1 fruit fly cellular context compared by ENCODE assay signal in genomic region chr3L:3070274-3071204, dm6.
TF ChIP-seq lines count a peak whose summit lies in the region.

CG32486 (minus strand) TSS chr3L:3070839.
PAN3 (plus strand) TSS chr3L:3071133.

TF ChIP-seq in whole organism, embryonic, 481 proteins besides CTCF, POLR2A, EP300 and RAD21 (continued from another document and continues in another):
- TF ChIP-seq p53 (GFP tag; optimal IDR thresholded peaks at IDR 0.05; lab: Kevin White, UChicago) (peak; percentile 49), Ets65A (GFP tag; lab: Kevin White, UChicago) (peak; percentile 89), ems (GFP tag; optimal IDR thresholded peaks at IDR 0.05; lab: Kevin White, UChicago) (peak; percentile 26), CG3065 (GFP tag; optimal IDR thresholded peaks at IDR 0.05; lab: Kevin White, UChicago) (peak; percentile 3), pros (GFP tag; optimal IDR thresholded peaks at IDR 0.05; lab: Kevin White, UChicago) (peak; percentile 82), lmd (GFP tag; IDR thresholded peaks at IDR 0.05; lab: Robert Waterston, UW) (no peak), gro (GFP tag; optimal IDR thresholded peaks at IDR 0.05; lab: Kevin White, UChicago) (peak; percentile 86), psq (GFP tag; optimal IDR thresholded peaks at IDR 0.05; lab: Kevin White, UChicago) (peak; percentile 95), insv (GFP tag; optimal IDR thresholded peaks at IDR 0.05; lab: Kevin White, UChicago) (peak in 1 of 2 experiments; percentile 59), Meics (GFP tag; optimal IDR thresholded peaks at IDR 0.05; lab: Kevin White, UChicago) (peak; percentile 33), bowl (GFP tag; IDR thresholded peaks at IDR 0.05; lab: Robert Waterston, UW) (no peak), Eip74EF (GFP tag; optimal IDR thresholded peaks at IDR 0.05; lab: Kevin White, UChicago) (peak in 1 of 2 experiments; percentile 50), CG6813 (GFP tag; optimal IDR thresholded peaks at IDR 0.05; lab: Kevin White, UChicago) (peak; percentile 62), sisA (GFP tag; IDR thresholded peaks at IDR 0.05; lab: Robert Waterston, UW) (peak; percentile 20; the same call in 1 of the 2 replicates), CG12236 (GFP tag; optimal IDR thresholded peaks at IDR 0.05; lab: Kevin White, UChicago) (no peak), CG10366 (GFP tag; IDR thresholded peaks at IDR 0.05; lab: Robert Waterston, UW) (no peak; the same call in 1 of the 2 replicates), Xbp1 (GFP tag; optimal IDR thresholded peaks at IDR 0.05; lab: Kevin White, UChicago) (peak; percentile 41), CG17829 (tag; optimal IDR thresholded peaks at IDR 0.05; lab: Kevin White, UChicago) (peak; percentile 71), CG9609 (GFP tag; optimal IDR thresholded peaks at IDR 0.05; lab: Kevin White, UChicago) (no peak), CG1024 (GFP tag; IDR thresholded peaks at IDR 0.05; lab: Robert Waterston, UW) (peak; percentile 52; the same call in 1 of the 2 replicates), disco-r (GFP tag; optimal IDR thresholded peaks at IDR 0.05; lab: Kevin White, UChicago) (peak; percentile 6), Atf3 (GFP tag; optimal IDR thresholded peaks at IDR 0.05; lab: Kevin White, UChicago) (no peak), CG6683 (GFP tag; optimal IDR thresholded peaks at IDR 0.05; lab: Kevin White, UChicago) (no peak), Nf-YB (GFP tag; optimal IDR thresholded peaks at IDR 0.05; lab: Kevin White, UChicago) (peak; percentile 32), CG30431 (GFP tag; optimal IDR thresholded peaks at IDR 0.05; lab: Kevin White, UChicago) (no peak), cato (GFP tag; optimal IDR thresholded peaks at IDR 0.05; lab: Kevin White, UChicago; ENCODE audit: borderline replicate concordance) (no peak), NfI (GFP tag; optimal IDR thresholded peaks at IDR 0.05; lab: Kevin White, UChicago) (peak; percentile 45), CG9727 (GFP tag; optimal IDR thresholded peaks at IDR 0.05; lab: Kevin White, UChicago) (peak; percentile 58), aop (GFP tag; IDR thresholded peaks at IDR 0.05; lab: Robert Waterston, UW) (peak; percentile 96), HLH4C (GFP tag; IDR thresholded peaks at IDR 0.05; lab: Robert Waterston, UW; ENCODE audit: partially characterized antibody) (peak; percentile 77), gfzf (GFP tag; optimal IDR thresholded peaks at IDR 0.05; lab: Kevin White, UChicago) (peak; percentile 90), scrt (GFP tag; optimal IDR thresholded peaks at IDR 0.05; lab: Kevin White, UChicago) (peak; percentile 67), CG16863 (GFP tag; optimal IDR thresholded peaks at IDR 0.05; lab: Kevin White, UChicago) (no peak), oc (tag; optimal IDR thresholded peaks at IDR 0.05; lab: Kevin White, UChicago) (peak; percentile 43), fd3F (GFP tag; optimal IDR thresholded peaks at IDR 0.05; lab: Kevin White, UChicago) (peak; percentile 9), da (GFP tag; optimal IDR thresholded peaks at IDR 0.05; lab: Kevin White, UChicago) (no peak), CG12104 (GFP tag; optimal IDR thresholded peaks at IDR 0.05; lab: Kevin White, UChicago) (no peak), CG7357 (GFP tag; IDR thresholded peaks at IDR 0.05; lab: Robert Waterston, UW) (no peak), MBD-R2 (GFP tag; IDR thresholded peaks at IDR 0.05; lab: Robert Waterston, UW) (0 out of 2 replicates have a peak, but pooled peaks have one; percentile 23), grau (tag; optimal IDR thresholded peaks at IDR 0.05; lab: Kevin White, UChicago) (peak; percentile 56), ato (GFP tag; IDR thresholded peaks at IDR 0.05; lab: Robert Waterston, UW; ENCODE audit: partially characterized antibody) (peak; percentile 75), CG10274 (GFP tag; optimal IDR thresholded peaks at IDR 0.05; lab: Kevin White, UChicago) (no peak), CG8359 (GFP tag; optimal IDR thresholded peaks at IDR 0.05; lab: Kevin White, UChicago; ENCODE audit: borderline replicate concordance) (no peak), sc (optimal IDR thresholded peaks at IDR 0.05; lab: Kevin White, UChicago) (no peak), sc (GFP tag; optimal IDR thresholded peaks at IDR 0.05; lab: Kevin White, UChicago) (no peak), CG10565 (GFP tag; optimal IDR thresholded peaks at IDR 0.05; lab: Kevin White, UChicago) (no peak), ken (GFP tag; IDR thresholded peaks at IDR 0.05; lab: Robert Waterston, UW) (peak; percentile 74), tup (GFP tag; optimal IDR thresholded peaks at IDR 0.05; lab: Kevin White, UChicago) (no peak), Sry-β (GFP tag; optimal IDR thresholded peaks at IDR 0.05; lab: Kevin White, UChicago) (no peak), CG8089 (GFP tag; optimal IDR thresholded peaks at IDR 0.05; lab: Kevin White, UChicago) (peak; percentile 33), schlank (tag; optimal IDR thresholded peaks at IDR 0.05; lab: Kevin White, UChicago) (no peak), CG4707 (GFP tag; optimal IDR thresholded peaks at IDR 0.05; lab: Kevin White, UChicago) (no peak), CG9876 (GFP tag; optimal IDR thresholded peaks at IDR 0.05; lab: Kevin White, UChicago) (peak; percentile 26), CG2678 (tag; optimal IDR thresholded peaks at IDR 0.05; lab: Kevin White, UChicago) (peak; percentile 42), CG17359 (tag; optimal IDR thresholded peaks at IDR 0.05; lab: Kevin White, UChicago) (peak; percentile 39), fu2 (GFP tag; optimal IDR thresholded peaks at IDR 0.05; lab: Kevin White, UChicago) (no peak), wek (GFP tag; optimal IDR thresholded peaks at IDR 0.05; lab: Kevin White, UChicago) (peak; percentile 51), wdn (GFP tag; IDR thresholded peaks at IDR 0.05; lab: Robert Waterston, UW) (no peak), nau (GFP tag; optimal IDR thresholded peaks at IDR 0.05; lab: Kevin White, UChicago) (peak; percentile 36), nmo (GFP tag; optimal IDR thresholded peaks at IDR 0.05; lab: Kevin White, UChicago) (peak; percentile 83), crc (GFP tag; optimal IDR thresholded peaks at IDR 0.05; lab: Kevin White, UChicago) (peak; percentile 1), Doc2 (GFP tag; IDR thresholded peaks at IDR 0.05; lab: Robert Waterston, UW) (no peak), CG1832 (GFP tag; optimal IDR thresholded peaks at IDR 0.05; lab: Kevin White, UChicago) (peak; percentile 68), CG18619 (GFP tag; optimal IDR thresholded peaks at IDR 0.05; lab: Kevin White, UChicago) (peak; percentile 22), kay (GFP tag; optimal IDR thresholded peaks at IDR 0.05; lab: Kevin White, UChicago) (no peak), CG32532 (GFP tag; IDR thresholded peaks at IDR 0.05; lab: Robert Waterston, UW) (peak; percentile 66), caup (GFP tag; optimal IDR thresholded peaks at IDR 0.05; lab: Kevin White, UChicago; ENCODE audit: severe bottlenecking) (peak; percentile 75), CG1603 (tag; optimal IDR thresholded peaks at IDR 0.05; lab: Kevin White, UChicago) (peak; percentile 53), dmrt11E (tag; optimal IDR thresholded peaks at IDR 0.05; lab: Kevin White, UChicago) (peak; percentile 51), cwo (GFP tag; optimal IDR thresholded peaks at IDR 0.05; lab: Kevin White, UChicago) (peak; percentile 23), CG8765 (GFP tag; IDR thresholded peaks at IDR 0.05; lab: Robert Waterston, UW) (no peak; the same call in 1 of the 2 replicates), CG16813 (GFP tag; IDR thresholded peaks at IDR 0.05; lab: Robert Waterston, UW; ENCODE audit: partially characterized antibody) (peak; percentile 90), HLHmδ (GFP tag; optimal IDR thresholded peaks at IDR 0.05; lab: Kevin White, UChicago) (peak; percentile 85), Hsf (GFP tag; optimal IDR thresholded peaks at IDR 0.05; lab: Kevin White, UChicago) (peak; percentile 10), gsb-n (tag; optimal IDR thresholded peaks at IDR 0.05; lab: Kevin White, UChicago) (peak; percentile 38), CG34376 (GFP tag; optimal IDR thresholded peaks at IDR 0.05; lab: Kevin White, UChicago) (peak; percentile 82), Gug (GFP tag; IDR thresholded peaks at IDR 0.05; lab: Robert Waterston, UW) (peak; percentile 27; the same call in 1 of the 4 replicates), otp (GFP tag; IDR thresholded peaks at IDR 0.05; lab: Robert Waterston, UW) (peak; percentile 39; the same call in 1 of the 3 replicates), CG3281 (GFP tag; optimal IDR thresholded peaks at IDR 0.05; lab: Kevin White, UChicago) (peak; percentile 11), lov (optimal IDR thresholded peaks at IDR 0.05; lab: Kevin White, UChicago) (no peak), lov (GFP tag; IDR thresholded peaks at IDR 0.05; lab: Robert Waterston, UW) (peak; percentile 68; the same call in 1 of the 3 replicates), tna (GFP tag; IDR thresholded peaks at IDR 0.05; lab: Robert Waterston, UW; ENCODE audit: partially characterized antibody) (peak; percentile 56), CG6765 (GFP tag; optimal IDR thresholded peaks at IDR 0.05; lab: Kevin White, UChicago) (peak; percentile 25), CG12071 (GFP tag; optimal IDR thresholded peaks at IDR 0.05; lab: Kevin White, UChicago) (peak; percentile 75), Ssrp (tag; optimal IDR thresholded peaks at IDR 0.05; lab: Kevin White, UChicago) (peak; percentile 1), her (GFP tag; optimal IDR thresholded peaks at IDR 0.05; lab: Kevin White, UChicago) (peak; percentile 70), mam (GFP tag; optimal IDR thresholded peaks at IDR 0.05; lab: Kevin White, UChicago) (no peak), tap (tag; optimal IDR thresholded peaks at IDR 0.05; lab: Kevin White, UChicago) (peak; percentile 52), CG2199 (GFP tag; IDR thresholded peaks at IDR 0.05; lab: Robert Waterston, UW) (0 out of 3 replicates have a peak, but pooled peaks have one; percentile 42), CG15479 (GFP tag; optimal IDR thresholded peaks at IDR 0.05; lab: Kevin White, UChicago) (no peak), Sox102F (GFP tag; optimal IDR thresholded peaks at IDR 0.05; lab: Kevin White, UChicago) (peak; percentile 11), chn (GFP tag; optimal IDR thresholded peaks at IDR 0.05; lab: Kevin White, UChicago) (peak; percentile 19), gt (GFP tag; IDR thresholded peaks at IDR 0.05; lab: Robert Waterston, UW) (no peak), CG7745 (tag; optimal IDR thresholded peaks at IDR 0.05; lab: Kevin White, UChicago) (no peak), usp (GFP tag; optimal IDR thresholded peaks at IDR 0.05; lab: Kevin White, UChicago) (no peak), salm (tag; optimal IDR thresholded peaks at IDR 0.05; lab: Kevin White, UChicago) (peak; percentile 12), CG6689 (GFP tag; IDR thresholded peaks at IDR 0.05; lab: Robert Waterston, UW) (peak; percentile 17; the same call in 1 of the 2 replicates), seq (GFP tag; IDR thresholded peaks at IDR 0.05; lab: Robert Waterston, UW) (peak; percentile 57; the same call in 1 of the 2 replicates), CG12391 (tag; optimal IDR thresholded peaks at IDR 0.05; lab: Kevin White, UChicago) (peak; percentile 76), Myb (GFP tag; optimal IDR thresholded peaks at IDR 0.05; lab: Kevin White, UChicago) (no peak), CG11247 (GFP tag; IDR thresholded peaks at IDR 0.05; lab: Robert Waterston, UW) (peak; percentile 41; the same call in 1 of the 2 replicates), CG15696 (tag; optimal IDR thresholded peaks at IDR 0.05; lab: Kevin White, UChicago) (peak; percentile 17), CG11695 (GFP tag; IDR thresholded peaks at IDR 0.05; lab: Robert Waterston, UW) (no peak; the same call in 2 of the 3 replicates), esg (GFP tag; conservative IDR thresholded peaks at IDR 0.05; lab: Robert Waterston, UW) (no peak), run (tag; optimal IDR thresholded peaks at IDR 0.05; lab: Kevin White, UChicago) (peak; percentile 46), wor (GFP tag; IDR thresholded peaks at IDR 0.05; lab: Robert Waterston, UW) (no peak), ham (GFP tag; IDR thresholded peaks at IDR 0.05; lab: Robert Waterston, UW) (no peak), Chrac-16 (GFP tag; optimal IDR thresholded peaks at IDR 0.05; lab: Kevin White, UChicago) (no peak), dati (GFP tag; IDR thresholded peaks at IDR 0.05; lab: Robert Waterston, UW) (no peak), ase (GFP tag; IDR thresholded peaks at IDR 0.05; lab: Robert Waterston, UW) (no peak), dmrt99B (tag; optimal IDR thresholded peaks at IDR 0.05; lab: Kevin White, UChicago) (peak; percentile 4), repo (GFP tag; optimal IDR thresholded peaks at IDR 0.05; lab: Kevin White, UChicago) (peak; percentile 70), Ada2b (GFP tag; IDR thresholded peaks at IDR 0.05; lab: Robert Waterston, UW) (no peak), CG12942 (GFP tag; optimal IDR thresholded peaks at IDR 0.05; lab: Kevin White, UChicago) (peak; percentile 31), CG14965 (GFP tag; optimal IDR thresholded peaks at IDR 0.05; lab: Kevin White, UChicago; ENCODE audit: borderline replicate concordance) (no peak), CG13287 (GFP tag; IDR thresholded peaks at IDR 0.05; lab: Robert Waterston, UW; ENCODE audit: partially characterized antibody) (peak; percentile 87), NK7.1 (GFP tag; optimal IDR thresholded peaks at IDR 0.05; lab: Kevin White, UChicago) (no peak), vnd (GFP tag; IDR thresholded peaks at IDR 0.05; lab: Robert Waterston, UW; ENCODE audit: partially characterized antibody) (peak; percentile 64; the same call in 2 of the 3 replicates), Dfd (GFP tag; optimal IDR thresholded peaks at IDR 0.05; lab: Kevin White, UChicago) (no peak), ap (GFP tag; IDR thresholded peaks at IDR 0.05; lab: Robert Waterston, UW) (no peak), CG11456 (GFP tag; IDR thresholded peaks at IDR 0.05; lab: Robert Waterston, UW) (0 out of 3 replicates have a peak, but pooled peaks have one; percentile 13), Hmx (GFP tag; optimal IDR thresholded peaks at IDR 0.05; lab: Kevin White, UChicago) (no peak), Poxn (GFP tag; IDR thresholded peaks at IDR 0.05; lab: Robert Waterston, UW) (no peak), CG7556 (GFP tag; optimal IDR thresholded peaks at IDR 0.05; lab: Kevin White, UChicago) (no peak), H2.0 (GFP tag; IDR thresholded peaks at IDR 0.05; lab: Robert Waterston, UW) (0 out of 2 replicates have a peak, but pooled peaks have one; percentile 18), CG4360 (GFP tag; IDR thresholded peaks at IDR 0.05; lab: Robert Waterston, UW) (peak; percentile 47; the same call in 1 of the 2 replicates), ERR (GFP tag; optimal IDR thresholded peaks at IDR 0.05; lab: Kevin White, UChicago) (peak; percentile 71), crp (GFP tag; optimal IDR thresholded peaks at IDR 0.05; lab: Kevin White, UChicago) (peak in 1 of 2 experiments; percentile 54), NC2α (GFP tag; optimal IDR thresholded peaks at IDR 0.05; lab: Kevin White, UChicago) (no peak)
